Worm (Caenorhabditis elegans): ENCODE results near the gene Y57G7A.1.
"Not testable (repeated sequence)": the region's sequence is repeated elsewhere in the genome, so short reads cannot be mapped to it uniquely, and the experiment has no call there.

DNA sequence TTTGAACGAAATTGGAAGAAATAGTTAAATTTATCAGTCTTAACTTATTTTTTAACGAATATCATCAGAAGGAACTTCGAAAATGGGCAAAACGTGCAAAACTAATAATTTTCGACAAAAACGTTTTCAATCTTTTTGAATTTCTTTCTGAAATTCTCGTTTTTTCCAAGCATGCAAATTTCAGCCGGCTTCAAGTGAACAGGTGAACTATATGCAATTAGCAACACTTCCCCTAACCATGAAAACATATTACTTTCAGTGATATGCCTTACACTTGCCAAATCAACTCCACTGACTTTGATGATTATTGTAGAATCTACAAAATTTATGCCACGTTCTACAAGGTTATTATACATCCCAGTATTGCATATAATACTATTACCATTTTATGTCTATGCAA is 19.9 kb upstream of the Y57G7A.1 start, which contains the start of gene srz-63:
- TF ChIP-seq gmeb-2 (tag; optimal IDR thresholded peaks at IDR 0.05); unc-55 (GFP tag; optimal IDR thresholded peaks at IDR 0.05); fkh-10 (GFP tag; optimal IDR thresholded peaks at IDR 0.05); dve-1 (tag; optimal IDR thresholded peaks at IDR 0.05); ama-1 (optimal IDR thresholded peaks at IDR 0.05); npax-4 (tag; optimal IDR thresholded peaks at IDR 0.05); elt-4 (tag; optimal IDR thresholded peaks at IDR 0.05); pax-1 (tag; optimal IDR thresholded peaks at IDR 0.05); pha-4 (tag; optimal IDR thresholded peaks at IDR 0.05); pag-3 (tag; optimal IDR thresholded peaks at IDR 0.05; ENCODE audit: borderline replicate concordance); nhr-232 (tag; optimal IDR thresholded peaks at IDR 0.05): not testable (repeated sequence)
